Fruit fly (Drosophila melanogaster) whole organism, embryonic: Measurements from ENCODE around the gene CG46304.

Source experiments
- Bdp1 ChIP-seq: fragments of 200-800 bp; sonication (Bioruptor generic); optimal IDR thresholded peaks from 3 replicates; lab custom pipeline; 2016; ENCODE audit warnings: missing biosample characterization, missing genetic modification characterization
- Bgb ChIP-seq: fragments of 200-800 bp; sonication (Bioruptor generic); IDR thresholded peaks from 2 replicates; pipeline ENCODE4 v1.3.6; 2022; ENCODE audit warnings: missing biosample characterization, missing genetic modification characterization; ENCODE audit not compliant: partially characterized antibody
- Bteb2 ChIP-seq: fragments of 200-800 bp; sonication (Bioruptor generic); optimal IDR thresholded peaks from 2 replicates; lab custom pipeline; 2016; ENCODE audit warnings: missing biosample characterization, missing genetic modification characterization
- C15 ChIP-seq: fragments of 200-800 bp; sonication (Bioruptor generic); IDR thresholded peaks from 3 replicates; pipeline ENCODE4 v1.3.6; 2022; ENCODE audit warnings: missing biosample characterization, missing genetic modification characterization
- CG10979 ChIP-seq: fragments of 200-800 bp; sonication (Bioruptor generic); optimal IDR thresholded peaks from 2 replicates; lab custom pipeline; 2018; ENCODE audit warnings: missing biosample characterization, mild to moderate bottlenecking, missing genetic modification characterization, moderate library complexity
- CG15696 ChIP-seq: fragments of 200-800 bp; sonication (Bioruptor generic); optimal IDR thresholded peaks from 2 replicates; lab custom pipeline; 2019; ENCODE audit warnings: missing biosample characterization, mild to moderate bottlenecking, missing genetic modification characterization, moderate library complexity
- CG17385 ChIP-seq: fragments of 200-800 bp; sonication (Bioruptor generic); optimal IDR thresholded peaks from 3 replicates; lab custom pipeline; 2018; ENCODE audit warnings: missing biosample characterization, mild to moderate bottlenecking, missing genetic modification characterization
- CG17612 ChIP-seq: fragments of 200-800 bp; sonication (Bioruptor generic); IDR thresholded peaks from 2 replicates; pipeline ENCODE4 v1.3.6; 2022; ENCODE audit warnings: missing biosample characterization, missing genetic modification characterization
- CG17829 ChIP-seq: fragments of 200-800 bp; optimal IDR thresholded peaks from 2 replicates; lab custom pipeline; 2019; ENCODE audit warnings: missing biosample characterization, mild to moderate bottlenecking, missing genetic modification characterization, moderate library complexity
- CG17912 ChIP-seq: fragments of 200-800 bp; sonication (Bioruptor generic); optimal IDR thresholded peaks from 2 replicates; lab custom pipeline; 2018; ENCODE audit warnings: missing biosample characterization, mild to moderate bottlenecking, missing genetic modification characterization
- CG2120 ChIP-seq: fragments of 200-800 bp; sonication (Bioruptor generic); optimal IDR thresholded peaks from 3 replicates; lab custom pipeline; 2016; ENCODE audit warnings: missing biosample characterization, missing genetic modification characterization
- CG2129 ChIP-seq: fragments of 200-800 bp; sonication (Bioruptor generic); IDR thresholded peaks from 2 replicates; pipeline ENCODE4 v1.3.6; 2022; ENCODE audit warnings: missing biosample characterization, missing genetic modification characterization; ENCODE audit not compliant: partially characterized antibody
- CG6689 ChIP-seq: fragments of 200-800 bp; sonication (Bioruptor generic); IDR thresholded peaks from 2 replicates; pipeline ENCODE4 v1.3.6; 2022; ENCODE audit warnings: missing biosample characterization, missing genetic modification characterization
- CG6813 ChIP-seq: fragments of 200-800 bp; sonication (Bioruptor generic); optimal IDR thresholded peaks from 2 replicates; lab custom pipeline; 2017; ENCODE audit warnings: missing biosample characterization, missing genetic modification characterization, mild to moderate bottlenecking, moderate library complexity, missing genetic modification reagents
- CG7839 ChIP-seq: fragments of 200-800 bp; sonication (Bioruptor generic); optimal IDR thresholded peaks from 3 replicates; lab custom pipeline; 2018; ENCODE audit warnings: missing biosample characterization, mild to moderate bottlenecking, missing genetic modification characterization, moderate library complexity
- CG8290 ChIP-seq, 3 experiments: fragments of 200-800 bp; sonication (Bioruptor generic); optimal IDR thresholded peaks; 2 replicates each; lab custom pipeline; 2016 to 2019; ENCODE audit warnings: missing biosample characterization in 3 of 3, missing genetic modification characterization in 3 of 3, mild to moderate bottlenecking in 2 of 3, moderate library complexity in 1 of 3
- CHES-1-like ChIP-seq: fragments of 200-800 bp; sonication (Bioruptor generic); optimal IDR thresholded peaks from 2 replicates; lab custom pipeline; 2016; ENCODE audit warnings: missing biosample characterization, missing genetic modification characterization
- D19B ChIP-seq: fragments of 200-800 bp; sonication (Bioruptor generic); optimal IDR thresholded peaks from 2 replicates; lab custom pipeline; 2017; ENCODE audit warnings: missing biosample characterization, mild to moderate bottlenecking, missing genetic modification characterization
- Ets97D ChIP-seq: fragments of 200-800 bp; sonication (Bioruptor generic); optimal IDR thresholded peaks from 3 replicates; lab custom pipeline; 2016; ENCODE audit warnings: missing biosample characterization, missing genetic modification characterization
- Hand ChIP-seq: fragments of 200-800 bp; sonication (Bioruptor generic); optimal IDR thresholded peaks from 2 replicates; lab custom pipeline; 2017; ENCODE audit warnings: mild to moderate bottlenecking, missing biosample characterization, missing genetic modification reagents, missing genetic modification characterization
- Lhr ChIP-seq: fragments of 200-800 bp; sonication (Bioruptor generic); optimal IDR thresholded peaks from 3 replicates; lab custom pipeline; 2017; ENCODE audit warnings: mild to moderate bottlenecking, missing biosample characterization, missing genetic modification reagents, missing genetic modification characterization
- Med ChIP-seq: fragments of 200-800 bp; sonication (Bioruptor generic); peaks from one replicate; lab custom pipeline; 2016; ENCODE audit warnings: missing biosample characterization, missing genetic modification characterization, mild to moderate bottlenecking, inconsistent platforms, moderate library complexity
- Nf-YA ChIP-seq: fragments of 200-800 bp; sonication (Bioruptor generic); IDR thresholded peaks from 2 replicates; pipeline ENCODE4 v1.3.6; 2022; ENCODE audit warnings: missing biosample characterization, missing genetic modification characterization
- Oli ChIP-seq: fragments of 200-800 bp; sonication (Bioruptor generic); optimal IDR thresholded peaks from 2 replicates; lab custom pipeline; 2018; ENCODE audit warnings: missing biosample characterization, mild to moderate bottlenecking, missing genetic modification characterization, moderate library complexity
- Poxn ChIP-seq: fragments of 200-800 bp; sonication (Bioruptor generic); IDR thresholded peaks from 2 replicates; pipeline ENCODE4 v1.3.6; 2022; ENCODE audit warnings: missing biosample characterization, missing genetic modification characterization
- Sox102F ChIP-seq: fragments of 200-800 bp; sonication (Bioruptor generic); optimal IDR thresholded peaks from 2 replicates; lab custom pipeline; 2018; ENCODE audit warnings: missing biosample characterization, mild to moderate bottlenecking, missing genetic modification characterization, moderate library complexity
- Taf1 ChIP-seq: fragments of 200-800 bp; sonication (Bioruptor generic); IDR thresholded peaks from 2 replicates; pipeline ENCODE4 v1.3.6; 2022; ENCODE audit warnings: missing biosample characterization, missing genetic modification characterization
- ap ChIP-seq: fragments of 200-800 bp; sonication (Bioruptor generic); IDR thresholded peaks from 2 replicates; pipeline ENCODE4 v1.3.6; 2022; ENCODE audit warnings: missing biosample characterization, missing genetic modification characterization
- cato ChIP-seq: fragments of 200-800 bp; sonication (Bioruptor generic); optimal IDR thresholded peaks from 2 replicates; lab custom pipeline; 2016; ENCODE audit warnings: missing biosample characterization, missing genetic modification characterization, borderline replicate concordance
- chinmo ChIP-seq: fragments of 200-800 bp; sonication (Bioruptor generic); IDR thresholded peaks from 4 replicates; pipeline ENCODE4 v1.3.6; 2022; ENCODE audit warnings: missing biosample characterization, missing genetic modification characterization; ENCODE audit not compliant: partially characterized antibody
- crol ChIP-seq: fragments of 200-800 bp; sonication (Bioruptor generic); IDR thresholded peaks from 2 replicates; pipeline ENCODE4 v1.3.6; 2022; ENCODE audit warnings: missing biosample characterization, missing genetic modification characterization
- dan ChIP-seq: fragments of 200-800 bp; sonication (Bioruptor generic); IDR thresholded peaks from 2 replicates; pipeline ENCODE4 v1.3.6; 2022; ENCODE audit warnings: missing biosample characterization, missing genetic modification characterization
- danr ChIP-seq: fragments of 200-800 bp; sonication (Bioruptor generic); IDR thresholded peaks from 2 replicates; pipeline ENCODE4 v1.3.6; 2022; ENCODE audit warnings: missing biosample characterization, missing genetic modification characterization
- ems ChIP-seq: fragments of 200-800 bp; sonication (Bioruptor generic); optimal IDR thresholded peaks from 3 replicates; lab custom pipeline; 2016; ENCODE audit warnings: missing biosample characterization, missing genetic modification characterization
- exex ChIP-seq: fragments of 200-800 bp; sonication (Bioruptor generic); optimal IDR thresholded peaks from 4 replicates; lab custom pipeline; 2018; ENCODE audit warnings: missing biosample characterization, mild to moderate bottlenecking, missing genetic modification characterization, moderate library complexity
- eyg ChIP-seq: fragments of 200-800 bp; sonication (Bioruptor generic); optimal IDR thresholded peaks from 3 replicates; lab custom pipeline; 2016; ENCODE audit warnings: missing biosample characterization, missing genetic modification characterization
- gem ChIP-seq: fragments of 200-800 bp; sonication (Bioruptor generic); optimal IDR thresholded peaks from 2 replicates; lab custom pipeline; 2019; ENCODE audit warnings: missing biosample characterization, mild to moderate bottlenecking, missing genetic modification characterization, moderate library complexity
- gro ChIP-seq: fragments of 200-800 bp; sonication (Bioruptor generic); optimal IDR thresholded peaks from 2 replicates; lab custom pipeline; 2016; ENCODE audit warnings: missing biosample characterization, missing genetic modification characterization
- hth ChIP-seq: fragments of >200 bp; optimal IDR thresholded peaks from 2 replicates; lab custom pipeline; 2017; ENCODE audit warnings: inconsistent platforms
- kay ChIP-seq: fragments of 200-800 bp; sonication (Bioruptor generic); optimal IDR thresholded peaks from 2 replicates; lab custom pipeline; 2016; ENCODE audit warnings: missing biosample characterization, missing genetic modification characterization
- ken ChIP-seq: fragments of 200-800 bp; sonication (Bioruptor generic); IDR thresholded peaks from 3 replicates; pipeline ENCODE4 v1.3.6; 2022; ENCODE audit warnings: missing biosample characterization, missing genetic modification characterization
- lilli ChIP-seq: fragments of 200-800 bp; sonication (Bioruptor generic); optimal IDR thresholded peaks from 3 replicates; lab custom pipeline; 2016; ENCODE audit warnings: missing biosample characterization, missing genetic modification characterization
- mam ChIP-seq: fragments of 200-800 bp; sonication (Bioruptor generic); optimal IDR thresholded peaks from 3 replicates; lab custom pipeline; 2016; ENCODE audit warnings: missing biosample characterization, missing genetic modification characterization
- nmo ChIP-seq: fragments of 200-800 bp; sonication (Bioruptor generic); optimal IDR thresholded peaks from 2 replicates; lab custom pipeline; 2018; ENCODE audit warnings: missing biosample characterization, mild to moderate bottlenecking, missing genetic modification characterization, moderate library complexity
- phol ChIP-seq: fragments of 200-800 bp; sonication (Bioruptor generic); optimal IDR thresholded peaks from 3 replicates; lab custom pipeline; 2018; ENCODE audit warnings: missing biosample characterization, mild to moderate bottlenecking, missing genetic modification characterization, moderate library complexity
- repo ChIP-seq: fragments of 200-800 bp; sonication (Bioruptor generic); optimal IDR thresholded peaks from 2 replicates; lab custom pipeline; 2016; ENCODE audit warnings: missing biosample characterization, missing genetic modification characterization
- row ChIP-seq: fragments of 200-800 bp; sonication (Bioruptor generic); IDR thresholded peaks from 3 replicates; pipeline ENCODE4 v1.3.6; 2022; ENCODE audit warnings: missing biosample characterization, missing genetic modification characterization
- tio ChIP-seq: fragments of 200-800 bp; sonication (Bioruptor generic); optimal IDR thresholded peaks from 2 replicates; lab custom pipeline; 2017; ENCODE audit warnings: missing biosample characterization, missing genetic modification characterization, inconsistent platforms
- unpg ChIP-seq: fragments of 200-800 bp; sonication (Bioruptor generic); optimal IDR thresholded peaks from 3 replicates; lab custom pipeline; 2018; ENCODE audit warnings: missing biosample characterization, mild to moderate bottlenecking, missing genetic modification characterization, moderate library complexity

Gene CG46304

dm6 chr2L:18974063-18974779 lies 28.1 kb downstream of the CG46304 start, which contains the start of the genes L2HGDH and CG10431:
Gene L2HGDH, minus strand, starts transcription at chr2L:18974448.
Gene CG10431, plus strand, starts transcription at chr2L:18974710.
- TF ChIP-seq Ets97D (GFP tag; lab: Kevin White, UChicago) (peak; percentile 41), CG6689 (GFP tag; lab: Robert Waterston, UW) (no peak; the same call in 1 of the 2 replicates), CG17829 (tag; lab: Kevin White, UChicago) (peak; percentile 77), exex (tag; lab: Kevin White, UChicago) (peak; percentile 93), Lhr (GFP tag; lab: Kevin White, UChicago) (peak; percentile 36), dan (GFP tag; lab: Robert Waterston, UW) (no peak), chinmo (no peak), CG7839 (tag; lab: Kevin White, UChicago) (peak; percentile 54), tio (GFP tag; lab: Kevin White, UChicago) (peak; percentile 40), CG8290 (GFP tag; optimal IDR thresholded peaks at IDR 0.05; lab: Kevin White, UChicago) (peak; percentile 61), CG8290 (tag; optimal IDR thresholded peaks at IDR 0.05; lab: Kevin White, UChicago) (peak in 1 of 2 experiments; percentile 77), CHES-1-like (GFP tag; lab: Kevin White, UChicago) (peak; percentile 12), Hand (peak; percentile 48), gem (tag; lab: Kevin White, UChicago) (peak; percentile 79), CG10979 (tag; lab: Kevin White, UChicago) (peak; percentile 56), phol (tag; lab: Kevin White, UChicago) (peak; percentile 79), crol (GFP tag; lab: Robert Waterston, UW) (peak; percentile 99), nmo (GFP tag; lab: Kevin White, UChicago) (peak; percentile 78), ken (0 out of 3 replicates have a peak, but pooled peaks have one; percentile 51), repo (GFP tag; lab: Kevin White, UChicago) (peak; percentile 30), CG17912 (GFP tag; lab: Kevin White, UChicago) (no peak), Med (peak; percentile 91), CG6813 (peak; percentile 41), hth (lab: Kevin White, UChicago) (no peak), gro (peak; percentile 46), Bgb (GFP tag; lab: Robert Waterston, UW) (peak; percentile 30; the same call in 1 of the 2 replicates), Poxn (GFP tag; lab: Robert Waterston, UW) (no peak), Bteb2 (GFP tag; lab: Kevin White, UChicago) (peak; percentile 65), eyg (GFP tag; lab: Kevin White, UChicago) (no peak), CG17612 (no peak), cato (GFP tag; lab: Kevin White, UChicago) (peak; percentile 51), lilli (peak; percentile 67), Oli (peak; percentile 53), unpg (GFP tag; lab: Kevin White, UChicago) (peak; percentile 58), ems (GFP tag; lab: Kevin White, UChicago) (peak; percentile 25), mam (GFP tag; lab: Kevin White, UChicago) (peak; percentile 21), ap (no peak), C15 (GFP tag; lab: Robert Waterston, UW) (no peak), Bdp1 (GFP tag; lab: Kevin White, UChicago) (peak; percentile 46), Sox102F (GFP tag; lab: Kevin White, UChicago) (peak; percentile 55), row (GFP tag; lab: Robert Waterston, UW) (peak; percentile 77), danr (GFP tag; lab: Robert Waterston, UW) (0 out of 2 replicates have a peak, but pooled peaks have one; percentile 20), CG17385 (GFP tag; lab: Kevin White, UChicago) (peak; percentile 58), Taf1 (GFP tag; lab: Robert Waterston, UW) (no peak), CG15696 (tag; lab: Kevin White, UChicago) (peak; percentile 36), D19B (GFP tag; lab: Kevin White, UChicago) (peak; percentile 15), kay (peak; percentile 56), CG2120 (GFP tag; lab: Kevin White, UChicago) (peak; percentile 77), CG2129 (GFP tag; lab: Robert Waterston, UW) (no peak), Nf-YA (no peak)
